Fruit fly (Drosophila melanogaster): ENCODE results near the gene Pli.

The Pli gene

DNA sequence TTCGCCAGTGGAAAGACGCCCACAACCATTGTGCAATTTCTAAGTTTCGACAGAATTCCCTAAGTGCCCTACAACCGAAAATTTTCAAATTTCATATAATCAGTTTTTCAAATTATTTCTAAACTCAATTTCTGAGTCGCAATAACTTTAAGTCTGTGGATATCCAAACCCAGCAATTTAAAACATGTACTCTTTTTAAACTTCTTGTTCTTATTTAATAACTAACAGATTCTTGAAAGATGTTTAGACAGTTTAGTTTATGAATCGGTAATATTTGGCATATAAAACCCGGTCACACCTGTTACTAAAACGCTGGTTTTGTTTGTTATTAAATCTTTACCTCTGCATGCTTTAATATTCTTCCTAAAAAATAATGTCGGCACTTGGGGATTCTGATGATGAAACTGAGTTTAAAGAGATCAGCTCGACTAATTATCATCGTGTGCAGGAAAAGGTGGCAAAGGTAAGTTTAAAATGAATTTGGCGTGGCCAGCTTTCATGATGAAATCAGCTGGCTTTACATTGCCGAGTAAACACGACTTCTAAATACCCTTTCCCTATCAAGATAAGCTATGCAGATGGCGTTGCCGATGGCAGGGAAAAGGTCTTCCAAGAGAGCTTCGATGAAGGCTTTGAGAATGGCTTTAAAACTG, 39.2 kb upstream of the Pli start, which contains the start of the genes CG43998, CG43999 and CG31142 (continued):
- no peak for TF ChIP-seq gsb (GFP tag; IDR thresholded peaks at IDR 0.05)
- TF ChIP-seq sd (tag; optimal IDR thresholded peaks at IDR 0.05): peak; percentile 24
- TF ChIP-seq gro (GFP tag; optimal IDR thresholded peaks at IDR 0.05): peak; percentile 6
- TF ChIP-seq sug (tag; optimal IDR thresholded peaks at IDR 0.05): no peak
- TF ChIP-seq CrebB (tag; optimal IDR thresholded peaks at IDR 0.05): no peak
- no peak for TF ChIP-seq shn (GFP tag; optimal IDR thresholded peaks at IDR 0.05)
- TF ChIP-seq lov (optimal IDR thresholded peaks at IDR 0.05): no peak
- TF ChIP-seq lov (GFP tag; IDR thresholded peaks at IDR 0.05): no peak
- TF ChIP-seq CG11398 (GFP tag; optimal IDR thresholded peaks at IDR 0.05): no peak
- TF ChIP-seq CG3726 (GFP tag; IDR thresholded peaks at IDR 0.05): no peak
- no peak for TF ChIP-seq CG32532 (GFP tag; IDR thresholded peaks at IDR 0.05)
- TF ChIP-seq Antp (GFP tag; optimal IDR thresholded peaks at IDR 0.05): no peak
- no peak for TF ChIP-seq scrt (GFP tag; optimal IDR thresholded peaks at IDR 0.05)
- no peak for TF ChIP-seq peb (GFP tag; IDR thresholded peaks at IDR 0.05)
- no peak for TF ChIP-seq CG6765 (GFP tag; optimal IDR thresholded peaks at IDR 0.05)
- TF ChIP-seq zfh2 (GFP tag; optimal IDR thresholded peaks at IDR 0.05): no peak
- TF ChIP-seq CG18619 (GFP tag; optimal IDR thresholded peaks at IDR 0.05): no peak
- TF ChIP-seq cad (GFP tag; optimal IDR thresholded peaks at IDR 0.05): no peak
- TF ChIP-seq CG10274 (GFP tag; optimal IDR thresholded peaks at IDR 0.05): peak; percentile 15
- TF ChIP-seq gt (GFP tag; IDR thresholded peaks at IDR 0.05): no peak
- TF ChIP-seq CG6175 (GFP tag; IDR thresholded peaks at IDR 0.05): no peak
- TF ChIP-seq ftz-f1 (GFP tag; optimal IDR thresholded peaks at IDR 0.05): no peak
- TF ChIP-seq CG8359 (GFP tag; optimal IDR thresholded peaks at IDR 0.05; ENCODE audit: borderline replicate concordance): no peak
- no peak for TF ChIP-seq wek (GFP tag; optimal IDR thresholded peaks at IDR 0.05)
- TF ChIP-seq fru (optimal IDR thresholded peaks at IDR 0.05): no peak
- TF ChIP-seq CG4424 (GFP tag; optimal IDR thresholded peaks at IDR 0.05): no peak
- peak; percentile 33 for TF ChIP-seq CG4617 (GFP tag; optimal IDR thresholded peaks at IDR 0.05; ENCODE audit: borderline replicate concordance)
- 0 out of 3 replicates have a peak, but pooled peaks have one; percentile 12 for TF ChIP-seq otp (GFP tag; IDR thresholded peaks at IDR 0.05)
- no peak for TF ChIP-seq CG10979 (tag; optimal IDR thresholded peaks at IDR 0.05)
- no peak for TF ChIP-seq so (GFP tag; IDR thresholded peaks at IDR 0.05)
- TF ChIP-seq CG7987 (GFP tag; optimal IDR thresholded peaks at IDR 0.05): no peak
- TF ChIP-seq CG12744 (GFP tag; optimal IDR thresholded peaks at IDR 0.05): no peak
- no peak for TF ChIP-seq CG1602 (GFP tag; optimal IDR thresholded peaks at IDR 0.05)
- TF ChIP-seq fd96Cb (tag; optimal IDR thresholded peaks at IDR 0.05): no peak
- TF ChIP-seq CG10366 (GFP tag; IDR thresholded peaks at IDR 0.05): no peak
- no peak for TF ChIP-seq corto (GFP tag; optimal IDR thresholded peaks at IDR 0.05)
- TF ChIP-seq klu (GFP tag; IDR thresholded peaks at IDR 0.05): no peak
- no peak for TF ChIP-seq CG10209 (GFP tag; optimal IDR thresholded peaks at IDR 0.05)
- TF ChIP-seq Hsf (GFP tag; optimal IDR thresholded peaks at IDR 0.05): no peak
- peak; percentile 3 for TF ChIP-seq stwl (tag; optimal IDR thresholded peaks at IDR 0.05)
- no peak for TF ChIP-seq Xrp1 (GFP tag; IDR thresholded peaks at IDR 0.05)
- no peak for TF ChIP-seq CG1792 (GFP tag; optimal IDR thresholded peaks at IDR 0.05)
- TF ChIP-seq CG15696 (tag; optimal IDR thresholded peaks at IDR 0.05): peak; percentile 10
- TF ChIP-seq CG13287 (GFP tag; IDR thresholded peaks at IDR 0.05; ENCODE audit: partially characterized antibody): no peak
- TF ChIP-seq MESR4 (GFP tag; optimal IDR thresholded peaks at IDR 0.05): peak; percentile 13
- TF ChIP-seq HLH4C (GFP tag; IDR thresholded peaks at IDR 0.05; ENCODE audit: partially characterized antibody): no peak
- no peak for TF ChIP-seq trem (tag; optimal IDR thresholded peaks at IDR 0.05)
- no peak for TF ChIP-seq Ptx1 (GFP tag; IDR thresholded peaks at IDR 0.05)
- TF ChIP-seq CG13123 (GFP tag; optimal IDR thresholded peaks at IDR 0.05): no peak
- TF ChIP-seq grn (GFP tag; optimal IDR thresholded peaks at IDR 0.05): no peak
- TF ChIP-seq zfh1 (GFP tag; IDR thresholded peaks at IDR 0.05): no peak
- peak; percentile 28 for TF ChIP-seq CG2120 (GFP tag; optimal IDR thresholded peaks at IDR 0.05)

Data from whole organism, embryonic.